Fruit fly (Drosophila melanogaster) whole organism, embryonic: ENCODE measurements around the gene CG4115.

ENCODE experiments used
- Abd-B ChIP-seq: fragments of 200-800 bp; sonication (Bioruptor generic); optimal IDR thresholded peaks from 2 replicates; lab custom pipeline; 2018; ENCODE audit warnings: missing biosample characterization, mild to moderate bottlenecking, missing genetic modification characterization, moderate library complexity
- Asciz ChIP-seq: fragments of 200-800 bp; sonication (Bioruptor generic); optimal IDR thresholded peaks from 2 replicates; lab custom pipeline; 2017; ENCODE audit warnings: missing biosample characterization, mild to moderate bottlenecking, missing genetic modification characterization, missing genetic modification reagents
- CG10462 ChIP-seq: fragments of 200-800 bp; sonication (Bioruptor generic); optimal IDR thresholded peaks from 2 replicates; lab custom pipeline; 2016; ENCODE audit warnings: missing biosample characterization, missing genetic modification characterization
- CG11247 ChIP-seq: fragments of 200-800 bp; sonication (Bioruptor generic); IDR thresholded peaks from 2 replicates; pipeline ENCODE4 v1.3.6; 2022; ENCODE audit warnings: missing biosample characterization, missing genetic modification characterization
- CG11504 ChIP-seq: fragments of 200-800 bp; sonication (Bioruptor generic); optimal IDR thresholded peaks from 3 replicates; lab custom pipeline; 2019; ENCODE audit warnings: missing biosample characterization, mild to moderate bottlenecking, missing genetic modification characterization, moderate library complexity
- CG11560 ChIP-seq: fragments of 200-800 bp; sonication (Bioruptor generic); IDR thresholded peaks from 3 replicates; pipeline ENCODE4 v1.3.6; 2022; ENCODE audit warnings: missing biosample characterization, missing genetic modification characterization
- CG12071 ChIP-seq: fragments of 200-800 bp; sonication (Bioruptor generic); optimal IDR thresholded peaks from 3 replicates; lab custom pipeline; 2018; ENCODE audit warnings: missing biosample characterization, mild to moderate bottlenecking, missing genetic modification characterization
- CG12104 ChIP-seq: fragments of 200-800 bp; sonication (Bioruptor generic); optimal IDR thresholded peaks from 3 replicates; lab custom pipeline; 2016; ENCODE audit warnings: missing biosample characterization, missing genetic modification characterization
- CG12299 ChIP-seq: fragments of 200-800 bp; sonication (Bioruptor generic); optimal IDR thresholded peaks from 2 replicates; lab custom pipeline; 2018; ENCODE audit warnings: missing biosample characterization, mild to moderate bottlenecking, missing genetic modification characterization
- CG12744 ChIP-seq: fragments of 200-800 bp; sonication (Bioruptor generic); optimal IDR thresholded peaks from 2 replicates; lab custom pipeline; 2016; ENCODE audit warnings: missing biosample characterization, missing genetic modification characterization
- CG15514 ChIP-seq: fragments of 200-800 bp; sonication (Bioruptor generic); optimal IDR thresholded peaks from 3 replicates; lab custom pipeline; 2017; ENCODE audit warnings: missing biosample characterization, missing genetic modification characterization, mild to moderate bottlenecking, moderate library complexity, missing genetic modification reagents
- CG15696 ChIP-seq: fragments of 200-800 bp; sonication (Bioruptor generic); optimal IDR thresholded peaks from 2 replicates; lab custom pipeline; 2019; ENCODE audit warnings: missing biosample characterization, mild to moderate bottlenecking, missing genetic modification characterization, moderate library complexity
- CG16863 ChIP-seq: fragments of 200-800 bp; sonication (Bioruptor generic); optimal IDR thresholded peaks from 3 replicates; lab custom pipeline; 2016; ENCODE audit warnings: missing biosample characterization, missing genetic modification characterization
- CG1832 ChIP-seq: fragments of 200-800 bp; sonication (Bioruptor generic); optimal IDR thresholded peaks from 2 replicates; lab custom pipeline; 2017; ENCODE audit warnings: missing biosample characterization, mild to moderate bottlenecking, missing genetic modification characterization, inconsistent platforms
- CG2202 ChIP-seq: fragments of 200-800 bp; sonication (Bioruptor generic); optimal IDR thresholded peaks from 2 replicates; lab custom pipeline; 2018; ENCODE audit warnings: missing biosample characterization, mild to moderate bottlenecking, missing genetic modification characterization
- CG32532 ChIP-seq: fragments of 200-800 bp; sonication (Bioruptor generic); IDR thresholded peaks from 2 replicates; pipeline ENCODE4 v1.3.6; 2022; ENCODE audit warnings: missing biosample characterization, missing genetic modification characterization
- CG4617 ChIP-seq: fragments of 200-800 bp; sonication (Bioruptor generic); optimal IDR thresholded peaks from 3 replicates; lab custom pipeline; 2016; ENCODE audit warnings: missing biosample characterization, missing genetic modification characterization, borderline replicate concordance
- CG4854 ChIP-seq: fragments of 200-800 bp; sonication (Bioruptor generic); optimal IDR thresholded peaks from 2 replicates; lab custom pipeline; 2016; ENCODE audit warnings: missing biosample characterization, missing genetic modification characterization, inconsistent platforms
- CG6765 ChIP-seq: fragments of 200-800 bp; sonication (Bioruptor generic); optimal IDR thresholded peaks from 3 replicates; lab custom pipeline; 2017; ENCODE audit warnings: missing biosample characterization, mild to moderate bottlenecking, missing genetic modification characterization
- CG7745 ChIP-seq: fragments of 200-800 bp; sonication (Bioruptor generic); optimal IDR thresholded peaks from 2 replicates; lab custom pipeline; 2018; ENCODE audit warnings: missing biosample characterization, mild to moderate bottlenecking, missing genetic modification characterization, moderate library complexity
- CG8281 ChIP-seq: fragments of 200-800 bp; sonication (Bioruptor generic); optimal IDR thresholded peaks from 2 replicates; lab custom pipeline; 2018; ENCODE audit warnings: missing biosample characterization, mild to moderate bottlenecking, missing genetic modification characterization, moderate library complexity
- CrebB ChIP-seq: fragments of 200-800 bp; sonication (Bioruptor generic); optimal IDR thresholded peaks from 3 replicates; lab custom pipeline; 2018; ENCODE audit warnings: missing biosample characterization, mild to moderate bottlenecking, missing genetic modification characterization
- Elba2 ChIP-seq: fragments of 200-800 bp; sonication (Bioruptor generic); optimal IDR thresholded peaks from 3 replicates; lab custom pipeline; 2016; ENCODE audit warnings: missing biosample characterization, missing genetic modification characterization
- H2.0 ChIP-seq: fragments of 200-800 bp; sonication (Bioruptor generic); IDR thresholded peaks from 2 replicates; pipeline ENCODE4 v1.3.6; 2022; ENCODE audit warnings: missing biosample characterization, missing genetic modification characterization
- HHEX ChIP-seq: fragments of 200-800 bp; sonication (Bioruptor generic); optimal IDR thresholded peaks from 3 replicates; lab custom pipeline; 2017; ENCODE audit warnings: missing biosample characterization, mild to moderate bottlenecking, missing genetic modification characterization, missing genetic modification reagents
- HLHmδ ChIP-seq: fragments of 200-800 bp; sonication (Bioruptor generic); optimal IDR thresholded peaks from 2 replicates; lab custom pipeline; 2018; ENCODE audit warnings: missing biosample characterization, mild to moderate bottlenecking, missing genetic modification characterization, moderate library complexity
- Hr3 ChIP-seq: fragments of 200-800 bp; sonication (Bioruptor generic); optimal IDR thresholded peaks from 3 replicates; lab custom pipeline; 2016; ENCODE audit warnings: missing biosample characterization, missing genetic modification characterization
- Hr78 ChIP-seq, 2 experiments: fragments of 200-800 bp in 1 of 2; fragments of >200 bp in 1 of 2; sonication (Bioruptor generic) in 1 of 2; optimal IDR thresholded peaks; 2 replicates each; lab custom pipeline; 2017 to 2019; ENCODE audit warnings: missing biosample characterization in 2 of 2, missing genetic modification characterization in 2 of 2, mild to moderate bottlenecking in 1 of 2, moderate library complexity in 1 of 2
- Jarid2 ChIP-seq: fragments of 200-800 bp; sonication (Bioruptor generic); optimal IDR thresholded peaks from 3 replicates; lab custom pipeline; 2017; ENCODE audit warnings: mild to moderate bottlenecking, missing biosample characterization, missing genetic modification reagents, missing genetic modification characterization
- Kr ChIP-seq: fragments of 200-800 bp; sonication (Bioruptor generic); optimal IDR thresholded peaks from 2 replicates; lab custom pipeline; 2017; ENCODE audit warnings: missing biosample characterization, mild to moderate bottlenecking, missing genetic modification characterization
- MTF-1 ChIP-seq: fragments of 200-800 bp; sonication (Bioruptor generic); optimal IDR thresholded peaks from 2 replicates; lab custom pipeline; 2018; ENCODE audit warnings: missing biosample characterization, mild to moderate bottlenecking, missing genetic modification characterization, borderline replicate concordance
- NC2α ChIP-seq: fragments of 200-800 bp; sonication (Bioruptor generic); optimal IDR thresholded peaks from 2 replicates; lab custom pipeline; 2016; ENCODE audit warnings: missing biosample characterization, missing genetic modification characterization
- PHDP ChIP-seq: fragments of 200-800 bp; sonication (Bioruptor generic); optimal IDR thresholded peaks from 3 replicates; lab custom pipeline; 2018; ENCODE audit warnings: missing biosample characterization, mild to moderate bottlenecking, missing genetic modification characterization, moderate library complexity
- Scr ChIP-seq: fragments of 200-800 bp; sonication (Bioruptor generic); IDR thresholded peaks from 2 replicates; pipeline ENCODE4 v1.3.6; 2022; ENCODE audit warnings: missing biosample characterization, missing genetic modification characterization; ENCODE audit not compliant: partially characterized antibody
- Taf1 ChIP-seq: fragments of 200-800 bp; sonication (Bioruptor generic); IDR thresholded peaks from 2 replicates; pipeline ENCODE4 v1.3.6; 2022; ENCODE audit warnings: missing biosample characterization, missing genetic modification characterization
- ci ChIP-seq: fragments of 200-800 bp; sonication (Bioruptor generic); IDR thresholded peaks from 3 replicates; pipeline ENCODE4 v1.3.6; 2022; ENCODE audit warnings: missing biosample characterization, missing genetic modification characterization
- exex ChIP-seq: fragments of 200-800 bp; sonication (Bioruptor generic); optimal IDR thresholded peaks from 4 replicates; lab custom pipeline; 2018; ENCODE audit warnings: missing biosample characterization, mild to moderate bottlenecking, missing genetic modification characterization, moderate library complexity
- grau ChIP-seq: fragments of 200-800 bp; optimal IDR thresholded peaks from 3 replicates; lab custom pipeline; 2019; ENCODE audit warnings: missing biosample characterization, mild to moderate bottlenecking, missing genetic modification characterization, moderate library complexity
- hb ChIP-seq: fragments of 200-800 bp; sonication (Bioruptor generic); IDR thresholded peaks from 3 replicates; pipeline ENCODE4 v1.3.6; 2022; ENCODE audit warnings: missing biosample characterization, missing genetic modification characterization; ENCODE audit not compliant: partially characterized antibody
- onecut ChIP-seq: fragments of 200-800 bp; sonication (Bioruptor generic); IDR thresholded peaks from 2 replicates; pipeline ENCODE4 v1.3.6; 2022; ENCODE audit warnings: missing biosample characterization, missing genetic modification characterization
- pzg ChIP-seq: fragments of 200-800 bp; sonication (Bioruptor generic); optimal IDR thresholded peaks from 3 replicates; lab custom pipeline; 2018; ENCODE audit warnings: missing biosample characterization, mild to moderate bottlenecking, missing genetic modification characterization, moderate library complexity
- seq ChIP-seq: fragments of 200-800 bp; sonication (Bioruptor generic); IDR thresholded peaks from 2 replicates; pipeline ENCODE4 v1.3.6; 2022; ENCODE audit warnings: missing biosample characterization, missing genetic modification characterization
- sob ChIP-seq: fragments of 200-800 bp; sonication (Bioruptor generic); IDR thresholded peaks from 2 replicates; pipeline ENCODE4 v1.3.6; 2022; ENCODE audit warnings: missing biosample characterization, missing genetic modification characterization
- stc ChIP-seq: fragments of 200-800 bp; sonication (Bioruptor generic); IDR thresholded peaks from 2 replicates; pipeline ENCODE4 v1.3.6; 2022; ENCODE audit warnings: missing biosample characterization, missing genetic modification characterization
- tgo ChIP-seq: fragments of 200-800 bp; sonication (Bioruptor generic); IDR thresholded peaks from 3 replicates; pipeline ENCODE4 v1.3.6; 2022; ENCODE audit warnings: missing biosample characterization, missing genetic modification characterization
- usp ChIP-seq: fragments of >200 bp; optimal IDR thresholded peaks from 2 replicates; lab custom pipeline; 2017; ENCODE audit warnings: missing biosample characterization, missing genetic modification characterization
- wek ChIP-seq: fragments of 200-800 bp; sonication (Bioruptor generic); optimal IDR thresholded peaks from 3 replicates; lab custom pipeline; 2018; ENCODE audit warnings: missing biosample characterization, mild to moderate bottlenecking, missing genetic modification characterization, moderate library complexity
- zen2 ChIP-seq: fragments of 200-800 bp; sonication (Bioruptor generic); IDR thresholded peaks from 3 replicates; pipeline ENCODE4 v1.3.6; 2022; ENCODE audit warnings: missing biosample characterization, missing genetic modification characterization; ENCODE audit not compliant: partially characterized antibody

The CG4115 gene

DNA sequence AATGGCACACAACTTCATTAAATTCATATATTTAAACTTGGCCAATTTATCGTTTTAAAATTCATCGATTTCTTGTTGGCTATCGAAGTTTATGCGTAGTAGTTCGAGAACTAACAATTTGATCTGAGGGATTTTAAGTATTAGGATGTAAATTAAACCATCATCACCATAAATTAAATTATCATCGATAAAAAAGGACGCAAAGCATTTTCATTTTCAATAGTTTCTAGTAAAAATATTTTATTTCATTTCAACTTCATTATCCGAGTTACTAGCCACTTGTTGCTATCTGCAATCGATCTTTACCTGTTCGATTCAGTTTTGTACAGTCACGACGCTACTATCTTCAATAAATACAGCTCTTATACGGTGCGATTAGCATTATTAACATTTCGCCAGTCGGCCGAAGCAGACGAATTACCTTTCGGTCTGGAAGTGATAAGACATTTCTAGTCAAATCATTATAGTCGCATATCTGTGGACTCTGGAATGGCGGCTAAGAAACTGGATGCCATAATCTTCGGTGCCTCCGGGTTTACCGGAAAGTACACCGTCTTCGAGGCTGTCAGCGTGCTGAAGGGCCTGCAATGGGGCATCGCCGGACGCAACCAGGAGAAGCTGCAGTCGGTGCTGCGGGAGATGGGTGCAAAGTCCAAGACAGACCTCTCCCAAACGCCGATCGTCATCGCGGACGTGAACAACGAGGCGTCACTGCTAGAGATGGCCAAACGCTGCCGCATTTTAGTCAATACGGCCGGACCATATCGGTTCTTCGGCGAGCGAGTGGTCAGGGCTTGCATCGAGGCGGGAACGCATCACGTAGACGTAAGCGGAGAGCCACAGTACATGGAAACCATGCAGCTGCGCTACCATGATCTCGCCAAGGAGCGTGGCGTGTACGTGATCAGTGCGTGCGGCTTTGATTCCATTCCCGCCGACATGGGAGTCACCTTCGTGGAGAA, 46.7 kb downstream of the CG4115 start, which contains the start of gene CG5167 (continued):
- TF ChIP-seq hb (GFP tag; lab: Robert Waterston, UW) (no peak), CG4854 (GFP tag; lab: Kevin White, UChicago) (no peak), Asciz (GFP tag; lab: Kevin White, UChicago) (no peak), Scr (GFP tag; lab: Robert Waterston, UW) (no peak; the same call in 1 of the 2 replicates), CG1832 (GFP tag; lab: Kevin White, UChicago) (no peak), zen2 (GFP tag; lab: Robert Waterston, UW) (no peak), PHDP (peak; percentile 66), CG12744 (GFP tag; lab: Kevin White, UChicago) (no peak), NC2α (GFP tag; lab: Kevin White, UChicago) (no peak), Kr (GFP tag; lab: Kevin White, UChicago) (no peak), CG2202 (tag; lab: Kevin White, UChicago) (peak; percentile 7), exex (tag; lab: Kevin White, UChicago) (peak; percentile 89), CG4617 (no peak), MTF-1 (GFP tag; lab: Kevin White, UChicago) (no peak), CG16863 (GFP tag; lab: Kevin White, UChicago) (no peak), CG15514 (GFP tag; lab: Kevin White, UChicago) (peak; percentile 51), wek (GFP tag; lab: Kevin White, UChicago) (no peak), Elba2 (no peak), seq (GFP tag; lab: Robert Waterston, UW) (no peak), Taf1 (no peak), Jarid2 (GFP tag; lab: Kevin White, UChicago) (no peak), CG32532 (no peak), CG11247 (GFP tag; lab: Robert Waterston, UW) (no peak), ci (peak; percentile 43; the same call in 1 of the 3 replicates), HLHmδ (GFP tag; lab: Kevin White, UChicago) (no peak), H2.0 (GFP tag; lab: Robert Waterston, UW) (no peak), usp (GFP tag; lab: Kevin White, UChicago) (no peak), CG12071 (GFP tag; lab: Kevin White, UChicago) (no peak), CG11560 (tag; lab: Robert Waterston, UW) (no peak), CG10462 (GFP tag; lab: Kevin White, UChicago) (no peak), CG12299 (no peak), pzg (GFP tag; lab: Kevin White, UChicago) (peak; percentile 5), CG8281 (no peak), Hr3 (no peak), grau (peak; percentile 56), Abd-B (GFP tag; lab: Kevin White, UChicago) (no peak), tgo (no peak), sob (GFP tag; lab: Robert Waterston, UW) (no peak), CG11504 (tag; lab: Kevin White, UChicago) (no peak), CG12104 (GFP tag; lab: Kevin White, UChicago) (peak; percentile 36), CG6765 (GFP tag; lab: Kevin White, UChicago) (peak; percentile 44), CG15696 (tag; lab: Kevin White, UChicago) (peak; percentile 39), CG7745 (tag; lab: Kevin White, UChicago) (no peak), CrebB (peak; percentile 31), stc (GFP tag; lab: Robert Waterston, UW) (no peak), HHEX (GFP tag; lab: Kevin White, UChicago) (no peak), onecut (peak; percentile 23; the same call in 1 of the 2 replicates), Hr78 (GFP tag; optimal IDR thresholded peaks at IDR 0.05; lab: Kevin White, UChicago) (no peak)
